Worm (Caenorhabditis elegans): ENCODE results near the gene agr-1.

agr-1 gene

ce11 chrII:6734674-6735073 is 40.3 kb downstream of the agr-1 start, which contains the start of gene T14B4.3:
Gene T14B4.3 (plus strand): TSS chrII:6734937.
- TF ChIP-seq ets-4 (tag; optimal IDR thresholded peaks at IDR 0.05) = peak; percentile 76
- TF ChIP-seq ceh-30 (tag; optimal IDR thresholded peaks at IDR 0.05) = no peak
- TF ChIP-seq pat-9 (tag; optimal IDR thresholded peaks at IDR 0.05) = no peak
- TF ChIP-seq syd-9 (tag; optimal IDR thresholded peaks at IDR 0.05) = peak; percentile 43
- TF ChIP-seq ztf-16 (tag; optimal IDR thresholded peaks at IDR 0.05) = peak; percentile 39
- peak; percentile 8 for TF ChIP-seq pqm-1 (tag; optimal IDR thresholded peaks at IDR 0.05)
- TF ChIP-seq ahr-1 (tag; optimal IDR thresholded peaks at IDR 0.05) = peak; percentile 50
- TF ChIP-seq npax-4 (tag; optimal IDR thresholded peaks at IDR 0.05) = no peak
- TF ChIP-seq hlh-13 (GFP tag; optimal IDR thresholded peaks at IDR 0.05) = no peak
- TF ChIP-seq dve-1 (tag; optimal IDR thresholded peaks at IDR 0.05) = no peak
- peak; percentile 44 for TF ChIP-seq unc-42 (tag; optimal IDR thresholded peaks at IDR 0.05)
- TF ChIP-seq C38D4.7 (GFP tag; optimal IDR thresholded peaks at IDR 0.05) = no peak
- no peak for TF ChIP-seq hlh-15 (tag; optimal IDR thresholded peaks at IDR 0.05)
- peak; percentile 74 for TF ChIP-seq tbx-7 (tag; optimal IDR thresholded peaks at IDR 0.05)
- TF ChIP-seq fkh-6 (tag; optimal IDR thresholded peaks at IDR 0.05) = peak; percentile 61
- no peak for TF ChIP-seq nfya-1 (tag; optimal IDR thresholded peaks at IDR 0.05)
- no peak for TF ChIP-seq che-1 (tag; optimal IDR thresholded peaks at IDR 0.05)
- no peak for TF ChIP-seq gmeb-2 (tag; optimal IDR thresholded peaks at IDR 0.05)
- peak; percentile 91 for TF ChIP-seq tbx-2 (tag; optimal IDR thresholded peaks at IDR 0.05)
- no peak for TF ChIP-seq ceh-24 (tag; optimal IDR thresholded peaks at IDR 0.05)
- TF ChIP-seq T23F11.4 (GFP tag; optimal IDR thresholded peaks at IDR 0.05) = no peak
- no peak for TF ChIP-seq K09A11.1 (tag; optimal IDR thresholded peaks at IDR 0.05; ENCODE audit: insufficient read depth)
- peak; percentile 49 for TF ChIP-seq rnt-1 (tag; optimal IDR thresholded peaks at IDR 0.05)
- no peak for TF ChIP-seq Y22D7AL.16 (tag; optimal IDR thresholded peaks at IDR 0.05)
- TF ChIP-seq hlh-6 (tag; optimal IDR thresholded peaks at IDR 0.05) = no peak
- no peak for TF ChIP-seq sox-2 (GFP tag; IDR thresholded peaks at IDR 0.05)
- no peak for TF ChIP-seq sox-4 (tag; optimal IDR thresholded peaks at IDR 0.05)
- peak; percentile 15 for TF ChIP-seq unc-86 (tag; optimal IDR thresholded peaks at IDR 0.05)
- peak; percentile 6 for TF ChIP-seq pax-1 (tag; optimal IDR thresholded peaks at IDR 0.05)
- TF ChIP-seq eyg-1 (tag; optimal IDR thresholded peaks at IDR 0.05) = no peak
- TF ChIP-seq K02D7.2 (tag; optimal IDR thresholded peaks at IDR 0.05) = no peak
- no peak for TF ChIP-seq ama-1 (optimal IDR thresholded peaks at IDR 0.05)
- peak; percentile 95 for TF ChIP-seq ceh-31 (tag; optimal IDR thresholded peaks at IDR 0.05)
- TF ChIP-seq elt-4 (tag; optimal IDR thresholded peaks at IDR 0.05) = no peak
- TF ChIP-seq lim-6 (tag; optimal IDR thresholded peaks at IDR 0.05) = peak; percentile 48
- TF ChIP-seq pha-2 (tag; optimal IDR thresholded peaks at IDR 0.05) = no peak
- TF ChIP-seq nhr-11 (tag; optimal IDR thresholded peaks at IDR 0.05) = no peak
- no peak for TF ChIP-seq nhr-232 (tag; optimal IDR thresholded peaks at IDR 0.05)
- TF ChIP-seq F13H6.1 (tag; optimal IDR thresholded peaks at IDR 0.05) = peak; percentile 67
- no peak for TF ChIP-seq lin-11 (tag; optimal IDR thresholded peaks at IDR 0.05)
- TF ChIP-seq ceh-45 (GFP tag; IDR thresholded peaks at IDR 0.05) = no peak
- no peak for TF ChIP-seq pros-1 (tag; optimal IDR thresholded peaks at IDR 0.05)
- TF ChIP-seq fax-1 (tag; optimal IDR thresholded peaks at IDR 0.05) = peak; percentile 84
- no peak for TF ChIP-seq pha-4 (tag; optimal IDR thresholded peaks at IDR 0.05)
- TF ChIP-seq ceh-22 (tag; optimal IDR thresholded peaks at IDR 0.05) = no peak
- TF ChIP-seq hlh-8 (tag; optimal IDR thresholded peaks at IDR 0.05) = peak; percentile 75
- no peak for TF ChIP-seq unc-3 (GFP tag; conservative IDR thresholded peaks at IDR 0.05)
- no peak for TF ChIP-seq unc-3 (tag; optimal IDR thresholded peaks at IDR 0.05)
- peak; percentile 78 for TF ChIP-seq ceh-2 (tag; optimal IDR thresholded peaks at IDR 0.05)
- TF ChIP-seq ceh-6 (GFP tag; optimal IDR thresholded peaks at IDR 0.05) = no peak
- no peak for TF ChIP-seq madf-2 (tag; optimal IDR thresholded peaks at IDR 0.05)
- no peak for TF ChIP-seq fkh-10 (GFP tag; optimal IDR thresholded peaks at IDR 0.05)
- TF ChIP-seq mec-3 (tag; optimal IDR thresholded peaks at IDR 0.05; ENCODE audit: borderline replicate concordance) = no peak
- no peak for TF ChIP-seq dmd-4 (tag; optimal IDR thresholded peaks at IDR 0.05; ENCODE audit: borderline replicate concordance)
- peak; percentile 80 for TF ChIP-seq C08G9.2 (tag; optimal IDR thresholded peaks at IDR 0.05)
